Worm (Caenorhabditis elegans): ENCODE results near the gene F28A10.8.

DNA sequence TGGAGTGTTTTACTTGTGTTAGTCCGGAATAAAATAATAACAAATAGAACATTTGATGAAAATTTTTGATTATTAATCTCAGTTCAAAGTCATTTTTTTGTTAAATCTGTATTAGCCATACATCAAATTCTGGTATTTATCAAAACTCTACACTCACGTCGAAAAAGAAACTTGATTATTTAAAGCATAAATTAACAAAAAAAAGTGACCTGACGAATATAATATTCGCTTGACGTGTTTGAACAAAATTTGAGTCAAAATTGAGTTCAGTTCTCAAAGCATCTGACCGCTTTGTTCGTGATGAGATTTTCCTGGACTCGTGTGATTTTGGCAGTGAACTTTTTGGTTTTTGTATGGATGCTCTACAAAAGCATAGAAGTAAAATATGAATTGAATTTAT is 14.8 kb downstream of the F28A10.8 start, which contains the start of gene F46F5.10:
- TF ChIP-seq F57C9.4 (tag; optimal IDR thresholded peaks at IDR 0.05) (no peak), gei-17 (GFP tag; optimal IDR thresholded peaks at IDR 0.05) (no peak), lin-35 (GFP tag; optimal IDR thresholded peaks at IDR 0.05) (no peak), him-1 (tag; optimal IDR thresholded peaks at IDR 0.05) (no peak), tbp1 (GFP tag; optimal IDR thresholded peaks at IDR 0.05) (no peak), cebp-1 (GFP tag; IDR thresholded peaks at IDR 0.05) (no peak), cebp-1 (tag; optimal IDR thresholded peaks at IDR 0.05) (no peak)

All from whole organism, young adult.